Worm (Caenorhabditis elegans) whole organism, young adult: ENCODE measurements around the gene unc-23.
"Not testable (repeated sequence)": the region's sequence is repeated elsewhere in the genome, so short reads cannot be mapped to it uniquely, and the experiment has no call there.

Experiments
- B0336.3 ChIP-seq: fragments of 200-800 bp; sonication (Bioruptor generic); IDR thresholded peaks from 2 replicates; pipeline ENCODE4 v1.3.6; 2022; ENCODE audit warnings: missing genetic modification characterization, missing compliant biosample characterization
- C17E4.6 ChIP-seq: fragments of 200-800 bp; sonication (Bioruptor generic); IDR thresholded peaks from 2 replicates; pipeline ENCODE4 v1.3.6; 2022; ENCODE audit warnings: missing genetic modification reagents, missing genetic modification characterization, missing compliant biosample characterization
- F23B12.7 ChIP-seq: sonication (generic microtip); optimal IDR thresholded peaks from 2 replicates; lab custom pipeline; 2017; ENCODE audit warnings: missing genetic modification characterization, mild to moderate bottlenecking, missing compliant biosample characterization, antibody characterized with exemption, moderate library complexity; ENCODE audit not compliant: insufficient read depth
- F55B11.4 ChIP-seq: sonication (generic microtip); optimal IDR thresholded peaks from 2 replicates; lab custom pipeline; 2016; ENCODE audit warnings: missing compliant biosample characterization, missing genetic modification characterization, borderline replicate concordance; ENCODE audit not compliant: insufficient read depth
- F57C9.4 ChIP-seq: sonication (generic microtip); optimal IDR thresholded peaks from 2 replicates; lab custom pipeline; 2017; ENCODE audit warnings: mild to moderate bottlenecking, missing genetic modification characterization, missing compliant biosample characterization
- Y53G8AR.9 ChIP-seq: fragments of 200-800 bp; sonication (Bioruptor generic); conservative IDR thresholded peaks from 2 replicates; pipeline ENCODE4 v1.3.6; 2022; ENCODE audit warnings: missing genetic modification reagents, missing genetic modification characterization, missing compliant biosample characterization
- Y95B8A.8 ChIP-seq: fragments of 200-800 bp; sonication (Bioruptor generic); IDR thresholded peaks from 2 replicates; pipeline ENCODE4 v1.3.6; 2022; ENCODE audit warnings: missing genetic modification reagents, missing genetic modification characterization, missing compliant biosample characterization
- ZK185.1 ChIP-seq: sonication (generic microtip); optimal IDR thresholded peaks from 2 replicates; lab custom pipeline; 2016; ENCODE audit warnings: mild to moderate bottlenecking, missing genetic modification characterization, missing compliant biosample characterization; ENCODE audit not compliant: poor library complexity, severe bottlenecking
- akir-1 ChIP-seq: fragments of 200-800 bp; sonication (Bioruptor generic); optimal IDR thresholded peaks from 2 replicates; lab custom pipeline; 2018; ENCODE audit warnings: mild to moderate bottlenecking, missing genetic modification characterization, moderate library complexity, missing compliant biosample characterization
- aptf-3 ChIP-seq: fragments of 200-800 bp; sonication (Bioruptor generic); IDR thresholded peaks from 2 replicates; pipeline ENCODE4 v1.3.6; 2022; ENCODE audit warnings: missing genetic modification characterization, missing compliant biosample characterization
- ceh-79 ChIP-seq: sonication (generic microtip); optimal IDR thresholded peaks from 2 replicates; lab custom pipeline; 2017; ENCODE audit warnings: mild to moderate bottlenecking, missing genetic modification characterization, missing compliant biosample characterization
- ceh-91 ChIP-seq: fragments of 200-800 bp; sonication (Bioruptor generic); IDR thresholded peaks from 2 replicates; pipeline ENCODE4 v1.3.6; 2022; ENCODE audit warnings: missing genetic modification reagents, missing genetic modification characterization, missing compliant biosample characterization
- chd-7 ChIP-seq: sonication (generic microtip); optimal IDR thresholded peaks from 2 replicates; lab custom pipeline; 2016; ENCODE audit warnings: mild to moderate bottlenecking, missing genetic modification characterization, moderate library complexity, missing compliant biosample characterization
- dox-1 ChIP-seq: fragments of 200-800 bp; sonication (Bioruptor generic); IDR thresholded peaks from 2 replicates; pipeline ENCODE4 v1.3.6; 2022; ENCODE audit warnings: missing genetic modification reagents, missing genetic modification characterization, missing compliant biosample characterization
- dpff-1 ChIP-seq: sonication (generic microtip); optimal IDR thresholded peaks from 2 replicates; lab custom pipeline; 2017; ENCODE audit warnings: mild to moderate bottlenecking, missing genetic modification characterization, missing compliant biosample characterization
- efl-1 ChIP-seq: fragments of 150-350 bp; optimal IDR thresholded peaks from 2 replicates; lab custom pipeline; 2014; ENCODE audit warnings: missing biosample characterization, missing genetic modification reagents, missing genetic modification characterization
- egl-44 ChIP-seq: fragments of 200-800 bp; sonication (Bioruptor generic); IDR thresholded peaks from 2 replicates; pipeline ENCODE4 v1.3.6; 2022; ENCODE audit warnings: missing genetic modification reagents, missing genetic modification characterization, missing compliant biosample characterization
- egrh-3 ChIP-seq: fragments of 200-800 bp; sonication (Bioruptor generic); IDR thresholded peaks from 2 replicates; pipeline ENCODE4 v1.3.6; 2022; ENCODE audit warnings: missing genetic modification reagents, missing genetic modification characterization, missing compliant biosample characterization
- ekl-4 ChIP-seq: fragments of 200-800 bp; sonication (Bioruptor generic); IDR thresholded peaks from 2 replicates; pipeline ENCODE4 v1.3.6; 2022; ENCODE audit warnings: missing genetic modification reagents, missing genetic modification characterization, missing compliant biosample characterization
- ets-4 ChIP-seq: fragments of 200-800 bp; sonication (Bioruptor generic); optimal IDR thresholded peaks from 2 replicates; lab custom pipeline; 2018; ENCODE audit warnings: mild to moderate bottlenecking, missing genetic modification characterization, missing compliant biosample characterization
- fkh-3 ChIP-seq: sonication (generic microtip); optimal IDR thresholded peaks from 2 replicates; lab custom pipeline; 2016; ENCODE audit warnings: mild to moderate bottlenecking, missing genetic modification characterization, missing compliant biosample characterization
- hlh-12 ChIP-seq: sonication (generic microtip); optimal IDR thresholded peaks from 2 replicates; lab custom pipeline; 2016; ENCODE audit warnings: missing genetic modification characterization, missing compliant biosample characterization
- hlh-26 ChIP-seq: fragments of 200-800 bp; sonication (Bioruptor generic); conservative IDR thresholded peaks from 2 replicates; pipeline ENCODE4 v1.3.6; 2022; ENCODE audit warnings: missing genetic modification reagents, missing genetic modification characterization, missing compliant biosample characterization
- hmg-1.2 ChIP-seq: fragments of 200-800 bp; sonication (Bioruptor generic); IDR thresholded peaks from 2 replicates; pipeline ENCODE4 v1.3.6; 2022; ENCODE audit warnings: missing genetic modification reagents, missing genetic modification characterization, missing compliant biosample characterization
- let-526 ChIP-seq: fragments of 200-800 bp; sonication (Bioruptor generic); IDR thresholded peaks from 2 replicates; pipeline ENCODE4 v1.3.6; 2022; ENCODE audit warnings: missing genetic modification reagents, missing genetic modification characterization, missing compliant biosample characterization
- lin-40 ChIP-seq: sonication (generic microtip); optimal IDR thresholded peaks from 2 replicates; lab custom pipeline; 2016; ENCODE audit warnings: missing genetic modification characterization, mild to moderate bottlenecking, missing compliant biosample characterization, missing genotype, missing genetic modification reagents
- lin-54 ChIP-seq: fragments of 200-800 bp; sonication (Bioruptor generic); optimal IDR thresholded peaks from 2 replicates; lab custom pipeline; 2018; ENCODE audit warnings: mild to moderate bottlenecking, missing genetic modification characterization, missing compliant biosample characterization
- mel-28 ChIP-seq: sonication (generic microtip); optimal IDR thresholded peaks from 2 replicates; lab custom pipeline; 2016; ENCODE audit warnings: borderline replicate concordance, mild to moderate bottlenecking, missing genetic modification characterization, missing compliant biosample characterization
- mes-4 ChIP-seq: sonication (generic microtip); optimal IDR thresholded peaks from 2 replicates; lab custom pipeline; 2016; ENCODE audit warnings: missing genotype, missing genetic modification characterization, missing compliant biosample characterization
- nhr-80 ChIP-seq: sonication (generic microtip); optimal IDR thresholded peaks from 2 replicates; lab custom pipeline; 2016; ENCODE audit warnings: missing genetic modification characterization, missing compliant biosample characterization
- repo-1 ChIP-seq: sonication (generic microtip); optimal IDR thresholded peaks from 2 replicates; lab custom pipeline; 2017; ENCODE audit warnings: mild to moderate bottlenecking, missing genetic modification characterization, missing compliant biosample characterization
- snpc-1.1 ChIP-seq: sonication (generic microtip); optimal IDR thresholded peaks from 2 replicates; lab custom pipeline; 2017; ENCODE audit warnings: missing genetic modification characterization, mild to moderate bottlenecking, missing compliant biosample characterization, antibody characterized with exemption, moderate library complexity, missing genotype, missing genetic modification reagents; ENCODE audit not compliant: insufficient read depth
- snpc-3.4 ChIP-seq: sonication (generic microtip); optimal IDR thresholded peaks from 2 replicates; lab custom pipeline; 2017; ENCODE audit warnings: missing genetic modification characterization, mild to moderate bottlenecking, missing compliant biosample characterization, antibody characterized with exemption, moderate library complexity, missing genotype, missing genetic modification reagents
- snpc-4 ChIP-seq, 5 experiments: fragments of 150-350 bp in 1 of 5; sonication (generic microtip) in 4 of 5; optimal IDR thresholded peaks; 2 replicates each; lab custom pipeline; 2014 to 2018; ENCODE audit warnings: missing genetic modification characterization in 5 of 5, missing biosample characterization in 3 of 5, antibody characterized with exemption in 2 of 5, mild to moderate bottlenecking in 2 of 5, missing compliant biosample characterization in 2 of 5, missing genotype in 2 of 5, moderate library complexity in 2 of 5, missing genetic modification reagents in 1 of 5
- somi-1 ChIP-seq: fragments of 200-800 bp; sonication (Bioruptor generic); optimal IDR thresholded peaks from 2 replicates; lab custom pipeline; 2018; ENCODE audit warnings: mild to moderate bottlenecking, missing genetic modification characterization, missing compliant biosample characterization
- tbp1 ChIP-seq: fragments of 200-800 bp; sonication (Bioruptor generic); optimal IDR thresholded peaks from 2 replicates; lab custom pipeline; 2018; ENCODE audit warnings: mild to moderate bottlenecking, missing genetic modification characterization, missing compliant biosample characterization
- unc-62 ChIP-seq: fragments of 150-350 bp; optimal IDR thresholded peaks from 2 replicates; lab custom pipeline; 2014; ENCODE audit warnings: missing biosample characterization, missing genetic modification reagents, missing genetic modification characterization
- xnd-1 ChIP-seq: sonication (generic microtip); optimal IDR thresholded peaks from 2 replicates; lab custom pipeline; 2016; ENCODE audit warnings: missing genotype, missing genetic modification reagents, missing genetic modification characterization, missing compliant biosample characterization
- ztf-26 ChIP-seq: sonication (generic microtip); optimal IDR thresholded peaks from 2 replicates; lab custom pipeline; 2017; ENCODE audit warnings: missing genetic modification characterization, missing compliant biosample characterization

The unc-23 gene

ce11 chrV:8922781-8923180 is 13.4 kb upstream of the unc-23 start, which contains the start of gene ttr-47:
Gene ttr-47, plus strand, starts transcription at chrV:8923088.
- TF ChIP-seq aptf-3 (GFP tag; lab: Robert Waterston, UW) = no peak
- no peak for TF ChIP-seq snpc-1.1
- no peak for TF ChIP-seq F55B11.4 (tag; lab: Kevin White, UChicago)
- no peak for TF ChIP-seq F23B12.7 (tag; lab: Kevin White, UChicago)
- TF ChIP-seq lin-40 = no peak
- no peak for TF ChIP-seq mes-4
- TF ChIP-seq ZK185.1 (tag; lab: Kevin White, UChicago) = no peak
- no peak for TF ChIP-seq hmg-1.2
- no peak for TF ChIP-seq let-526 (GFP tag; lab: Robert Waterston, UW)
- no peak for TF ChIP-seq ceh-91 (GFP tag; lab: Robert Waterston, UW)
- TF ChIP-seq, all 124 proteins: peak for 0

ce11 chrV:8923976-8924375 is 12.2 kb upstream of the unc-23 start:
- not testable (repeated sequence) for TF ChIP-seq snpc-4 (GFP tag; optimal IDR thresholded peaks at IDR 0.05; lab: Kevin White, UChicago)
- TF ChIP-seq snpc-4 (tag; optimal IDR thresholded peaks at IDR 0.05; lab: Kevin White, UChicago) = peak in 3 of 4 experiments; percentile 2 to 92 (median 89)
- 0 out of 2 replicates have a peak, but pooled peaks have one; percentile 21 for TF ChIP-seq hmg-1.2
- TF ChIP-seq, all 124 proteins: peak for 2; not testable (repeated sequence) for 122

ce11 chrV:8927715-8928114 is 8.4 kb upstream of the unc-23 start:
- TF ChIP-seq Y95B8A.8 (no peak), hlh-26 (GFP tag; lab: Robert Waterston, UW) (no peak), xnd-1 (tag; lab: Kevin White, UChicago) (no peak), dpff-1 (tag; lab: Kevin White, UChicago) (no peak), fkh-3 (tag; lab: Kevin White, UChicago) (no peak), lin-54 (no peak)

DNA sequence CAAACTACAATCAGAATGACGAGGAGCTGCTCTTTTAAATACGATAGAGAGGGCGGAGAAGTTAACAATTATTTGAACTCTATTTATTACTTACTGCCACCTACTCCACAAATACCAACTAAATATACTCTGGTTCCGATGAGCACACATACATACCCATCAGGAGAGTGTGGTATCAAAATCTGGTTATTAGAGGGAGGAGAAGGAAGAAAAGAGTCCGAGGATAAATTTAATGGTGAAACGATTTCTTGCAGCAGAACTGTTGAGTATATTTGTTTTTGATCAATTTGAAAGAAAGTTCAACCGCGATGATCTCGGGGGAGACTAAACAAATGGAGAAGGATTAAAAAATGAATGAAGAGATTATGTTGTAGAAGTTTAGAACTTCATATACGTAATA is 7.2 kb upstream of the unc-23 start, which contains the start of gene H14N18.4:
Gene H14N18.4 (minus strand): TSS at position 12 of the 400 bp plus-strand sequence.
- TF ChIP-seq mel-28 (tag; lab: Kevin White, UChicago) = no peak
- TF ChIP-seq F57C9.4 (tag; lab: Kevin White, UChicago) = no peak
- TF ChIP-seq chd-7 (tag; lab: Kevin White, UChicago) = no peak
- no peak for TF ChIP-seq ceh-79 (tag; lab: Kevin White, UChicago)
- no peak for TF ChIP-seq ZK185.1 (tag; lab: Kevin White, UChicago)
- TF ChIP-seq ztf-26 (tag; lab: Kevin White, UChicago) = no peak
- TF ChIP-seq somi-1 = no peak
- no peak for TF ChIP-seq hlh-26 (GFP tag; lab: Robert Waterston, UW)
- TF ChIP-seq snpc-4 (GFP tag; optimal IDR thresholded peaks at IDR 0.05; lab: Kevin White, UChicago) = no peak
- TF ChIP-seq snpc-4 (tag; optimal IDR thresholded peaks at IDR 0.05; lab: Kevin White, UChicago) = no peak
- no peak for TF ChIP-seq egl-44
- no peak for TF ChIP-seq repo-1 (tag; lab: Kevin White, UChicago)
- TF ChIP-seq tbp1 = no peak
- TF ChIP-seq C17E4.6 (GFP tag; lab: Robert Waterston, UW) = no peak
- no peak for TF ChIP-seq F23B12.7 (tag; lab: Kevin White, UChicago)
- TF ChIP-seq ekl-4 (GFP tag; lab: Robert Waterston, UW) = no peak
- TF ChIP-seq lin-54 = no peak
- TF ChIP-seq, all 124 proteins: peak for 0

- TF ChIP-seq nhr-80 (no peak), snpc-3.4 (tag; lab: Kevin White, UChicago) (no peak), akir-1 (GFP tag; lab: Kevin White, UChicago) (no peak), hlh-12 (tag; lab: Kevin White, UChicago) (no peak), egrh-3 (no peak), unc-62 (GFP tag; lab: Kevin White, UChicago) (no peak), hmg-1.2 (no peak), efl-1 (GFP tag; lab: Kevin White, UChicago) (no peak), Y53G8AR.9 (GFP tag; lab: Robert Waterston, UW) (no peak), B0336.3 (GFP tag; lab: Robert Waterston, UW) (no peak), ets-4 (no peak), dox-1 (GFP tag; lab: Robert Waterston, UW) (no peak)
- TF ChIP-seq, all 124 proteins: peak for 0
These were observed 3.8 kb upstream of the unc-23 start, which contains the start of gene H14N18.2 for ce11 chrV:8932318-8932717. Gene H14N18.2, plus strand, starts transcription at chrV:8932618.
